Worm (Caenorhabditis elegans): ENCODE results near the gene Y32F6B.1.

Gene Y32F6B.1

DNA sequence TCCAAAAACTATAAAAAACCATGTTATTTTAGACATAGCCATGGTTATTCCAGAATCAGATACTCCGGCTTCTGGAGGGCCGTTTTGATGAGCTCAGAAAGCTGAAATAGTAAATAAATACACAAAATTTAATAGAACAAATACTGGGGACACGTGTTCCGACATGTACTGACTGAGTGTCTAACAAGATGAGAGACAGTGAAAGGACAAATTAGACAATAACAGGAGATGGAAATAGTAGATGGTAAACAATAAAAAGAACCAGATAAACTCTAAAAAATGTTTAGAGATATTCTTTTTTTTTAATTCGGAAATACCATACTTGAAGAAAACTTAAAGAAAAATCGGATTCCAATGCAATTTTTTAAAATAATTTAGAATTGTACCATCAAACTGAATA lies at the start of gene Y32F6B.1:
Gene Y32F6B.1, minus strand, starts transcription at position 101 of the 400 bp plus-strand sequence.
- TF ChIP-seq sea-1 (GFP tag; conservative IDR thresholded peaks at IDR 0.05) (no peak), B0310.2 (tag; optimal IDR thresholded peaks at IDR 0.05) (no peak), aly-1 (tag; optimal IDR thresholded peaks at IDR 0.05) (no peak), ama-1 (optimal IDR thresholded peaks at IDR 0.05) (no peak), flt-1 (GFP tag; IDR thresholded peaks at IDR 0.05) (no peak), ceh-13 (GFP tag; optimal IDR thresholded peaks at IDR 0.05) (no peak), F13C5.2 (tag; optimal IDR thresholded peaks at IDR 0.05) (no peak), pes-1 (GFP tag; IDR thresholded peaks at IDR 0.05) (no peak), hmbx-1 (tag; optimal IDR thresholded peaks at IDR 0.05) (no peak), ceh-36 (tag; optimal IDR thresholded peaks at IDR 0.05) (no peak), hmg-4 (GFP tag; optimal IDR thresholded peaks at IDR 0.05) (no peak)

DNA sequence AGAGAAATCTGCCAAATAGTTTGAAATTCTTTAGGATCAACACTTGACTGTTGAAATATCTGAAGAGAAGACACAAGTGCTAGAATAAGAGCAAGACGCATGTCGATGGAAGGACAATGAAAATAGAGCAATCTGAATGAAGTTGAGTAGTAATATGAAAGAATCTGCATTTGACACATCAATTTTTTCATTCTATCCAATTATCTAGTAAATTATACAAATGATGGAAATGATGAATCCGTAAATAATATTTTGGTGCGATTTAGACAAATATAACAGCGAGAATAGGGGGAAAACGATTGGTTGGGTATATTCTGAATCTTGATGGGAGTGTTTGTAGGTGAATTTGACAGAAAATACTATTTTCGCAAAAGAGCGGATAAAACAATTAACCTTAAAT lies 48.2 kb upstream of the Y32F6B.1 start, which contains the start of gene txt-10:
Gene txt-10, minus strand, starts transcription at position 101 of the 400 bp plus-strand sequence.
- TF ChIP-seq ets-7 (tag; optimal IDR thresholded peaks at IDR 0.05): no peak
- no peak for TF ChIP-seq tbx-11 (GFP tag; IDR thresholded peaks at IDR 0.05)
- TF ChIP-seq hmg-4 (GFP tag; optimal IDR thresholded peaks at IDR 0.05): no peak
- TF ChIP-seq hmbx-1 (tag; optimal IDR thresholded peaks at IDR 0.05): no peak
- no peak for TF ChIP-seq ama-1 (optimal IDR thresholded peaks at IDR 0.05)
- TF ChIP-seq B0310.2 (tag; optimal IDR thresholded peaks at IDR 0.05): no peak
- TF ChIP-seq sea-1 (GFP tag; conservative IDR thresholded peaks at IDR 0.05): no peak
- no peak for TF ChIP-seq F13C5.2 (tag; optimal IDR thresholded peaks at IDR 0.05)
- TF ChIP-seq hnd-1 (tag; optimal IDR thresholded peaks at IDR 0.05): no peak
- no peak for TF ChIP-seq aly-1 (tag; optimal IDR thresholded peaks at IDR 0.05)

DNA sequence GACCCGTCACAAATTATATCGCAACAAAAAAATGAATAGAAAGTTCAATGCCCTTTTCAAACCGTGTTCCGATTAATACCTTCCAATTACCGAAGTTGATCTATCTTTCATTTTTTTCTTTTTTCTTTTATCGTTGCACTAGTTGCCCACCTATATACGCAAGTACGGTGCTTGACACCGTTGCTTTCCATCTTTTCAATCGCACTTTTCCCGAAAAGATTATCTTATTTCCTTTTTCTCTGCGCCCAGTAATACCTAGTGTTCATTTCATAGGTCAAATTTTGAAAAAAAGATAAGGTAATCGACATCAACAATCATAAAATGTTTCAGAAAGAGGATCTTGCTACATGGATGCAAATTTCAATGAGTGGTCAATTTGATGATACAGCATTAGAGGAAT lies 45.1 kb upstream of the Y32F6B.1 start:
- TF ChIP-seq F13C5.2 (tag; optimal IDR thresholded peaks at IDR 0.05): no peak
- no peak for TF ChIP-seq ets-7 (tag; optimal IDR thresholded peaks at IDR 0.05)
- TF ChIP-seq scrt-1 (GFP tag; IDR thresholded peaks at IDR 0.05): no peak
- no peak for TF ChIP-seq hmg-4 (GFP tag; optimal IDR thresholded peaks at IDR 0.05)
- no peak for TF ChIP-seq flt-1 (GFP tag; IDR thresholded peaks at IDR 0.05)

- no peak for TF ChIP-seq tbx-11 (GFP tag; IDR thresholded peaks at IDR 0.05)
- no peak for TF ChIP-seq aly-1 (tag; optimal IDR thresholded peaks at IDR 0.05)
- TF ChIP-seq ama-1 (optimal IDR thresholded peaks at IDR 0.05): no peak
- no peak for TF ChIP-seq ceh-36 (tag; optimal IDR thresholded peaks at IDR 0.05)
- no peak for TF ChIP-seq ceh-13 (GFP tag; optimal IDR thresholded peaks at IDR 0.05)
- TF ChIP-seq ets-7 (tag; optimal IDR thresholded peaks at IDR 0.05): no peak
- no peak for TF ChIP-seq tbx-37 (GFP tag; conservative IDR thresholded peaks at IDR 0.05)
- no peak for TF ChIP-seq hmg-4 (GFP tag; optimal IDR thresholded peaks at IDR 0.05)
Observed at ce11 chrV:10528500-10528899, 44.0 kb upstream of the Y32F6B.1 start, which contains the start of gene F25D1.3. Gene F25D1.3, plus strand, starts transcription at chrV:10528724.

DNA sequence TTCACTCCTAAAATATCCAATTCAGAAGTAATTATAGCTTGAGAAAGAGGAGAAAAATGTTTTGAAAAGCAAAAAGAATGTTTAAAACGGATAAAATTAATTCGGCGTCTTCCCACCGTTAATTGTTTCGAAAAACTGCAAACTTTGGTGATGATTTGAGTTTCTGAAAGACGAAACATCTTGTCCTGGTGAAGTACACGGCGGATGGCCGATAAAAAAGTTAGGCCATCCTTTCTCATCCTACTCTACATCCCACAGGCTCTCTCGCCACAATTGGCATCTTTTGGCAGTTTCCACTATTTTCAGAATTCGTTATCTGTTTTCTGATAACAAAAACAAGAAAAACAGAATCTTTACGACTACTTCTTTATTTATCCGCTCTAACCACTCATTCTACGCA lies 41.4 kb upstream of the Y32F6B.1 start, which contains the start of the genes C35A5.8 and hda-11:
Gene C35A5.8, minus strand, starts transcription at position 7 of the 400 bp plus-strand sequence.
Gene hda-11, plus strand, starts transcription at position 283 of the 400 bp plus-strand sequence.
- no peak for TF ChIP-seq flt-1 (GFP tag; IDR thresholded peaks at IDR 0.05)
- TF ChIP-seq hmg-4 (GFP tag; optimal IDR thresholded peaks at IDR 0.05): no peak
- TF ChIP-seq aly-1 (tag; optimal IDR thresholded peaks at IDR 0.05): no peak
- no peak for TF ChIP-seq ceh-36 (tag; optimal IDR thresholded peaks at IDR 0.05)
- no peak for TF ChIP-seq tbx-11 (GFP tag; IDR thresholded peaks at IDR 0.05)
- no peak for TF ChIP-seq ets-7 (tag; optimal IDR thresholded peaks at IDR 0.05)
- TF ChIP-seq ama-1 (optimal IDR thresholded peaks at IDR 0.05): no peak
- TF ChIP-seq tbx-37 (GFP tag; conservative IDR thresholded peaks at IDR 0.05): peak; percentile 72
- TF ChIP-seq sea-1 (GFP tag; conservative IDR thresholded peaks at IDR 0.05): no peak

DNA sequence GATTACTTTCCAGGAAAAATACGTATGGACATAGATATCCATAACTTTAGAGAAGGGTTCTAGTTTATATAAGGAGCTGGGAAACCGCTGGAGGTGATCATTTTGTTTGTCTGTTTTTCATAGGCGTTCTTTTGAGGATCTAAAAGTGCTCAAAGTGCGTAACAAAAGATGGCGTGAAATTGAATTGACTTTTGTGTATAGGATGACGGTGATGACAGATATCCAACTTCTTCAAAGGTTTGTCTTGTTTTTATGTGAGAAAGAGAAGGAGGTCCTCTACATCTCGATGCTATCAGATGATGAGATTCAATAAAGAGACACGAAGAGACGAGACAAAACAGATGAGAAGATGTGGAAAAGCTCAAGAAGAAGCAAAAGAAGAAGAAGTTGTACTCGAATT lies 32.2 kb upstream of the Y32F6B.1 start:
- TF ChIP-seq sea-1 (GFP tag; conservative IDR thresholded peaks at IDR 0.05): no peak
- TF ChIP-seq hmg-4 (GFP tag; optimal IDR thresholded peaks at IDR 0.05): no peak
- no peak for TF ChIP-seq tra-4 (tag; optimal IDR thresholded peaks at IDR 0.05)
- TF ChIP-seq flt-1 (GFP tag; IDR thresholded peaks at IDR 0.05): no peak
- no peak for TF ChIP-seq pes-1 (GFP tag; IDR thresholded peaks at IDR 0.05)
- no peak for TF ChIP-seq ceh-13 (GFP tag; optimal IDR thresholded peaks at IDR 0.05)
- no peak for TF ChIP-seq tbx-11 (GFP tag; IDR thresholded peaks at IDR 0.05)
- TF ChIP-seq aly-1 (tag; optimal IDR thresholded peaks at IDR 0.05): no peak
- TF ChIP-seq scrt-1 (GFP tag; IDR thresholded peaks at IDR 0.05): no peak
- no peak for TF ChIP-seq ets-7 (tag; optimal IDR thresholded peaks at IDR 0.05)
- TF ChIP-seq tbx-37 (GFP tag; conservative IDR thresholded peaks at IDR 0.05): no peak
- TF ChIP-seq ama-1 (optimal IDR thresholded peaks at IDR 0.05): no peak
- no peak for TF ChIP-seq ceh-36 (tag; optimal IDR thresholded peaks at IDR 0.05)
- TF ChIP-seq F13C5.2 (tag; optimal IDR thresholded peaks at IDR 0.05): no peak
- no peak for TF ChIP-seq hnd-1 (tag; optimal IDR thresholded peaks at IDR 0.05)
- TF ChIP-seq hmbx-1 (tag; optimal IDR thresholded peaks at IDR 0.05): no peak
- TF ChIP-seq B0310.2 (tag; optimal IDR thresholded peaks at IDR 0.05): no peak

DNA sequence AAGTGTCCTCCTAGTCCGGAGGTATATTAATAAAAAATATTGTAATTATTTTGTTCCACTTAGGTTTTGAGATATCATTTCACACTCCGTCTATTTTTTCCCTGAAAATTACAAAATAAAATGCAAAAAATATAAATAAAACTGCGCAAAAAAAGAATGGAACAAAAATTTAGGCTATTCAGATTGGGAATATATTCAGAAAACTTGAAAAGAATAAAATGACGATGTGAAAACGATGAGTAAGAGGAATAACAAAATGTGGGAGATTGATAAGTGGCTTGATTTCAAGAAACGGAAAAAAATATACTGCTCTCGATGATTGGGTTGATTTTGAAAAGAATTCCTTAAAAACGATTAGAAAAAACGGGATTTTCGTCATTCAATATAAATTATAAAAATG lies 29.7 kb upstream of the Y32F6B.1 start, which contains the start of gene dmsr-8:
Gene dmsr-8, minus strand, starts transcription at position 101 of the 400 bp plus-strand sequence.
- TF ChIP-seq hnd-1 (tag; optimal IDR thresholded peaks at IDR 0.05) (no peak), tbx-37 (GFP tag; conservative IDR thresholded peaks at IDR 0.05) (no peak), B0310.2 (tag; optimal IDR thresholded peaks at IDR 0.05) (no peak), tbx-11 (GFP tag; IDR thresholded peaks at IDR 0.05) (no peak), scrt-1 (GFP tag; IDR thresholded peaks at IDR 0.05) (no peak), ama-1 (optimal IDR thresholded peaks at IDR 0.05) (no peak)

ce11 chrV:10508855-10509254 lies 24.3 kb upstream of the Y32F6B.1 start, which contains the start of gene C35A5.6:
Gene C35A5.6, plus strand, starts transcription at chrV:10509137.
- TF ChIP-seq ceh-13 (GFP tag; optimal IDR thresholded peaks at IDR 0.05) (no peak), tbx-37 (GFP tag; conservative IDR thresholded peaks at IDR 0.05) (no peak), scrt-1 (GFP tag; IDR thresholded peaks at IDR 0.05) (no peak), hmbx-1 (tag; optimal IDR thresholded peaks at IDR 0.05) (no peak), F13C5.2 (tag; optimal IDR thresholded peaks at IDR 0.05) (no peak), hnd-1 (tag; optimal IDR thresholded peaks at IDR 0.05) (no peak)

Measured in whole organism, early embryonic.